Fruit fly (Drosophila melanogaster): Measurements from ENCODE around the gene pie.
A peak's percentile ranks its signal among the peaks of the same experiment; 100 is the strongest.

pie gene

dm6 chr2L:10437317-10437716 lies 14.7 kb upstream of the pie start, which contains the start of gene STUB1 (continued):
- TF ChIP-seq CG13894 (tag; optimal IDR thresholded peaks at IDR 0.05) (no peak), Ets97D (GFP tag; optimal IDR thresholded peaks at IDR 0.05) (peak; percentile 42), gro (GFP tag; optimal IDR thresholded peaks at IDR 0.05) (peak; percentile 30), CG31365 (tag; optimal IDR thresholded peaks at IDR 0.05) (no peak), nerfin-1 (tag; optimal IDR thresholded peaks at IDR 0.05) (no peak), repo (GFP tag; optimal IDR thresholded peaks at IDR 0.05) (peak; percentile 8), CG18011 (GFP tag; optimal IDR thresholded peaks at IDR 0.05) (no peak), CG16813 (GFP tag; IDR thresholded peaks at IDR 0.05; ENCODE audit: partially characterized antibody) (peak; percentile 93), CG13624 (GFP tag; optimal IDR thresholded peaks at IDR 0.05) (peak; percentile 52), B-H2 (GFP tag; optimal IDR thresholded peaks at IDR 0.05) (peak; percentile 52), vvl (GFP tag; IDR thresholded peaks at IDR 0.05) (peak; percentile 69), unc-4 (GFP tag; IDR thresholded peaks at IDR 0.05; ENCODE audit: partially characterized antibody) (peak; percentile 96), fu2 (GFP tag; optimal IDR thresholded peaks at IDR 0.05) (peak; percentile 27), MESR4 (GFP tag; optimal IDR thresholded peaks at IDR 0.05) (peak; percentile 46), Dref (GFP tag; IDR thresholded peaks at IDR 0.05) (peak; percentile 94), CG18599 (GFP tag; optimal IDR thresholded peaks at IDR 0.05) (no peak), bbx (GFP tag; IDR thresholded peaks at IDR 0.05; ENCODE audit: partially characterized antibody) (peak; percentile 99), Doc3 (GFP tag; IDR thresholded peaks at IDR 0.05; ENCODE audit: partially characterized antibody) (peak; percentile 97), Opbp (GFP tag; IDR thresholded peaks at IDR 0.05; ENCODE audit: partially characterized antibody) (peak; percentile 97), MBD-R2 (GFP tag; IDR thresholded peaks at IDR 0.05) (peak; percentile 91), sug (tag; optimal IDR thresholded peaks at IDR 0.05) (peak; percentile 35), CG17186 (GFP tag; optimal IDR thresholded peaks at IDR 0.05) (peak; percentile 63), CG10267 (tag; optimal IDR thresholded peaks at IDR 0.05) (no peak), jumu (GFP tag; optimal IDR thresholded peaks at IDR 0.05) (no peak), Lim3 (GFP tag; IDR thresholded peaks at IDR 0.05) (no peak), CG6272 (GFP tag; IDR thresholded peaks at IDR 0.05) (peak; percentile 31; the same call in 1 of the 2 replicates), CG8478 (optimal IDR thresholded peaks at IDR 0.05) (no peak), zen2 (GFP tag; IDR thresholded peaks at IDR 0.05; ENCODE audit: partially characterized antibody) (peak; percentile 99), maf-S (GFP tag; optimal IDR thresholded peaks at IDR 0.05) (peak; percentile 11), CHES-1-like (GFP tag; optimal IDR thresholded peaks at IDR 0.05) (peak; percentile 43), CG2678 (tag; optimal IDR thresholded peaks at IDR 0.05) (no peak), BEAF-32 (GFP tag; optimal IDR thresholded peaks at IDR 0.05) (peak; percentile 94), CG7963 (GFP tag; IDR thresholded peaks at IDR 0.05; ENCODE audit: partially characterized antibody) (peak; percentile 99), esg (GFP tag; conservative IDR thresholded peaks at IDR 0.05) (no peak), pros (GFP tag; optimal IDR thresholded peaks at IDR 0.05) (no peak), Bteb2 (GFP tag; optimal IDR thresholded peaks at IDR 0.05) (peak; percentile 2), CG34224 (GFP tag; IDR thresholded peaks at IDR 0.05; ENCODE audit: partially characterized antibody) (peak; percentile 98), shn (GFP tag; optimal IDR thresholded peaks at IDR 0.05) (no peak), dpn (GFP tag; optimal IDR thresholded peaks at IDR 0.05) (peak in 1 of 2 experiments; percentile 14), Fer1 (GFP tag; optimal IDR thresholded peaks at IDR 0.05) (peak; percentile 26), stwl (tag; optimal IDR thresholded peaks at IDR 0.05) (peak; percentile 53), Dp (GFP tag; optimal IDR thresholded peaks at IDR 0.05) (peak; percentile 81), HLH54F (GFP tag; optimal IDR thresholded peaks at IDR 0.05) (peak; percentile 13), nerfin-2 (GFP tag; IDR thresholded peaks at IDR 0.05; ENCODE audit: partially characterized antibody) (peak; percentile 97), CG3847 (GFP tag; IDR thresholded peaks at IDR 0.05) (peak; percentile 57), Sin3A (optimal IDR thresholded peaks at IDR 0.05) (peak; percentile 7), CG2116 (GFP tag; optimal IDR thresholded peaks at IDR 0.05) (peak; percentile 65), Bgb (GFP tag; IDR thresholded peaks at IDR 0.05; ENCODE audit: partially characterized antibody) (peak; percentile 100), Sry-δ (GFP tag; optimal IDR thresholded peaks at IDR 0.05) (peak; percentile 89), Scr (GFP tag; IDR thresholded peaks at IDR 0.05; ENCODE audit: partially characterized antibody) (peak; percentile 96)
